Fruit fly (Drosophila melanogaster): ENCODE data around the gene TfIIA-S-2.

dm6 chrX:964012-964411 lies 47.4 kb downstream of the TfIIA-S-2 start:
- TF ChIP-seq CG7045 (GFP tag; optimal IDR thresholded peaks at IDR 0.05): no peak
- no peak for TF ChIP-seq CG1620 (GFP tag; optimal IDR thresholded peaks at IDR 0.05)
- TF ChIP-seq CG11617 (GFP tag; optimal IDR thresholded peaks at IDR 0.05): no peak
- TF ChIP-seq ovo (GFP tag; optimal IDR thresholded peaks at IDR 0.05): no peak
